Worm (Caenorhabditis elegans) whole organism, young adult: ENCODE results near the gene abu-5.

Source experiments
- B0019.2 ChIP-seq: fragments of 200-800 bp; sonication (Bioruptor generic); conservative IDR thresholded peaks from 2 replicates; pipeline ENCODE4 v1.3.6; 2022; ENCODE audit warnings: missing genetic modification reagents, missing genetic modification characterization, missing compliant biosample characterization
- F49E8.2 ChIP-seq: sonication (generic microtip); optimal IDR thresholded peaks from 3 replicates; lab custom pipeline; 2017; ENCODE audit warnings: missing genetic modification characterization, mild to moderate bottlenecking, missing compliant biosample characterization, antibody characterized with exemption, moderate library complexity; ENCODE audit not compliant: insufficient read depth
- ama-1 ChIP-seq, 3 experiments: fragments of 150-350 bp in 1 of 3; sonication (generic microtip) in 2 of 3; optimal IDR thresholded peaks; 2 replicates each; lab custom pipeline; 2014 to 2018; ENCODE audit warnings: missing biosample characterization in 2 of 3, missing genetic modification characterization in 2 of 3, missing genetic modification reagents in 2 of 3
- aptf-2 ChIP-seq: fragments of 200-800 bp; sonication (Bioruptor generic); conservative IDR thresholded peaks from 2 replicates; pipeline ENCODE4 v1.3.6; 2022; ENCODE audit warnings: missing genetic modification reagents, missing genetic modification characterization, missing compliant biosample characterization
- bed-2 ChIP-seq: fragments of 200-800 bp; sonication (Bioruptor generic); IDR thresholded peaks from 2 replicates; pipeline ENCODE4 v1.3.6; 2022; ENCODE audit warnings: missing genetic modification reagents, missing genetic modification characterization, missing compliant biosample characterization
- lin-54 ChIP-seq: fragments of 200-800 bp; sonication (Bioruptor generic); optimal IDR thresholded peaks from 2 replicates; lab custom pipeline; 2018; ENCODE audit warnings: mild to moderate bottlenecking, missing genetic modification characterization, missing compliant biosample characterization
- mel-28 ChIP-seq: sonication (generic microtip); optimal IDR thresholded peaks from 2 replicates; lab custom pipeline; 2016; ENCODE audit warnings: borderline replicate concordance, mild to moderate bottlenecking, missing genetic modification characterization, missing compliant biosample characterization
- unc-62 ChIP-seq: fragments of 150-350 bp; optimal IDR thresholded peaks from 2 replicates; lab custom pipeline; 2014; ENCODE audit warnings: missing biosample characterization, missing genetic modification reagents, missing genetic modification characterization

DNA sequence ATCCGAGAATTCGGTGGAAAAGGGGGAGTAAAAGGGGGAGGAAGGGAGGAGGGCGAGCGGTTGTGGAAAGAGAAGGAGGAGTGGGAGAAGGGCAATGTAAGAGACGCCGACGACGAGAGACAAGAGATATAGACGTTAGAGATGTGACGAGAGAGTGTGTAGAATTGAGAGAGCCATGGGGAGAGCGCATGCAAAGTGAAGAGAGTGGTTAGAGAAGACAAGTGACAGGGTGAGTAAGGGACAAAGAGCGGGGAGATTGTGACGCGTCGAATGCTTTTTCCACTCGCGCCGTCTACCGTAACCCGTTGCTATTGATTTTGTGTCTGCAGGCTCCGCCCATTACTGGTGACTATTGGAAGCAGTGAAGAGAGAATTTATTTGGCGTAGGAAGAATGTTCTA is 19.7 kb upstream of the abu-5 start:
- no peak for TF ChIP-seq bed-2
- peak; percentile 40 for TF ChIP-seq lin-54 (GFP tag; lab: Kevin White, UChicago)
- no peak for TF ChIP-seq B0019.2 (GFP tag; lab: Robert Waterston, UW)
- TF ChIP-seq F49E8.2 (tag; lab: Kevin White, UChicago), result no peak
- TF ChIP-seq aptf-2 (GFP tag; lab: Robert Waterston, UW), result no peak
- TF ChIP-seq mel-28 (tag; lab: Kevin White, UChicago), result peak; percentile 30
- no peak for TF ChIP-seq unc-62
- TF ChIP-seq ama-1 (optimal IDR thresholded peaks at IDR 0.05; lab: Kevin White, UChicago), result no peak
- no peak for TF ChIP-seq ama-1 (GFP tag; optimal IDR thresholded peaks at IDR 0.05; lab: Kevin White, UChicago)
